Worm (Caenorhabditis elegans) whole organism, midembryonic: ENCODE data around the gene degt-1.

ENCODE experiments used
- T22C8.4 ChIP-seq: fragments of 200-800 bp; sonication (Bioruptor generic); IDR thresholded peaks from 2 replicates; pipeline ENCODE4 v1.3.6; 2022; ENCODE audit warnings: missing genetic modification characterization, missing compliant biosample characterization
- cog-1 ChIP-seq: sonication (generic microtip); optimal IDR thresholded peaks from 2 replicates; lab custom pipeline; 2016; ENCODE audit warnings: missing genetic modification characterization, missing compliant biosample characterization
- flt-1 ChIP-seq: fragments of 200-800 bp; sonication (Bioruptor generic); IDR thresholded peaks from 2 replicates; pipeline ENCODE4 v1.3.6; 2022; ENCODE audit warnings: missing genetic modification characterization, missing compliant biosample characterization
- ztf-29 ChIP-seq: fragments of 200-800 bp; sonication (Bioruptor generic); IDR thresholded peaks from 2 replicates; pipeline ENCODE4 v1.3.6; 2022; ENCODE audit warnings: missing genetic modification reagents, missing genetic modification characterization, missing compliant biosample characterization

- TF ChIP-seq T22C8.4 (GFP tag; lab: Robert Waterston, UW) = no peak
- TF ChIP-seq cog-1 (tag; lab: Kevin White, UChicago) = no peak
- no peak for TF ChIP-seq flt-1 (GFP tag; lab: Robert Waterston, UW)
- TF ChIP-seq ztf-29 (GFP tag; lab: Robert Waterston, UW) = no peak
Measured at ce11 chrV:10588694-10589093, 48.6 kb downstream of the degt-1 start, which contains the start of gene srg-32.
